Worm (Caenorhabditis elegans) whole organism, young adult: ENCODE data around the gene hrpa-1.

Source experiments
- B0261.1 ChIP-seq: sonication (generic microtip); optimal IDR thresholded peaks from 2 replicates; lab custom pipeline; 2016; ENCODE audit warnings: mild to moderate bottlenecking, missing genetic modification characterization, moderate library complexity, missing compliant biosample characterization
- C06A6.2 ChIP-seq: fragments of 200-800 bp; sonication (Bioruptor generic); conservative IDR thresholded peaks from 2 replicates; pipeline ENCODE4 v1.3.6; 2022; ENCODE audit warnings: missing genetic modification characterization, missing compliant biosample characterization
- F57A8.1 ChIP-seq: fragments of 200-800 bp; sonication (Bioruptor generic); optimal IDR thresholded peaks from 2 replicates; lab custom pipeline; 2018; ENCODE audit warnings: mild to moderate bottlenecking, missing genetic modification characterization, moderate library complexity, missing compliant biosample characterization
- K11D2.4 ChIP-seq: fragments of 200-800 bp; sonication (Bioruptor generic); IDR thresholded peaks from 2 replicates; pipeline ENCODE4 v1.3.6; 2022; ENCODE audit warnings: missing genetic modification reagents, missing genetic modification characterization, missing compliant biosample characterization
- T07F8.4 ChIP-seq: sonication (generic microtip); optimal IDR thresholded peaks from 2 replicates; lab custom pipeline; 2016; ENCODE audit warnings: mild to moderate bottlenecking, missing genetic modification characterization, moderate library complexity, missing compliant biosample characterization
- Y79H2A.3 ChIP-seq: fragments of 200-800 bp; sonication (Bioruptor generic); conservative IDR thresholded peaks from 2 replicates; pipeline ENCODE4 v1.3.6; 2022; ENCODE audit warnings: missing genetic modification reagents, missing genetic modification characterization, missing compliant biosample characterization
- Y95B8A.8 ChIP-seq: fragments of 200-800 bp; sonication (Bioruptor generic); IDR thresholded peaks from 2 replicates; pipeline ENCODE4 v1.3.6; 2022; ENCODE audit warnings: missing genetic modification reagents, missing genetic modification characterization, missing compliant biosample characterization
- ZK185.1 ChIP-seq: sonication (generic microtip); optimal IDR thresholded peaks from 2 replicates; lab custom pipeline; 2016; ENCODE audit warnings: mild to moderate bottlenecking, missing genetic modification characterization, missing compliant biosample characterization; ENCODE audit not compliant: poor library complexity, severe bottlenecking
- ama-1 ChIP-seq, 3 experiments: fragments of 150-350 bp in 1 of 3; sonication (generic microtip) in 2 of 3; optimal IDR thresholded peaks; 2 replicates each; lab custom pipeline; 2014 to 2018; ENCODE audit warnings: missing biosample characterization in 2 of 3, missing genetic modification characterization in 2 of 3, missing genetic modification reagents in 2 of 3
- aptf-2 ChIP-seq: fragments of 200-800 bp; sonication (Bioruptor generic); conservative IDR thresholded peaks from 2 replicates; pipeline ENCODE4 v1.3.6; 2022; ENCODE audit warnings: missing genetic modification reagents, missing genetic modification characterization, missing compliant biosample characterization
- aptf-3 ChIP-seq: fragments of 200-800 bp; sonication (Bioruptor generic); IDR thresholded peaks from 2 replicates; pipeline ENCODE4 v1.3.6; 2022; ENCODE audit warnings: missing genetic modification characterization, missing compliant biosample characterization
- athp-1 ChIP-seq: sonication (generic microtip); optimal IDR thresholded peaks from 2 replicates; lab custom pipeline; 2017; ENCODE audit warnings: mild to moderate bottlenecking, missing genetic modification characterization, missing compliant biosample characterization
- attf-3 ChIP-seq: fragments of 200-800 bp; sonication (Bioruptor generic); conservative IDR thresholded peaks from 2 replicates; pipeline ENCODE4 v1.3.6; 2022; ENCODE audit warnings: missing genetic modification reagents, missing genetic modification characterization, missing compliant biosample characterization
- bed-1 ChIP-seq: fragments of 200-800 bp; sonication (Bioruptor generic); IDR thresholded peaks from 2 replicates; pipeline ENCODE4 v1.3.6; 2022; ENCODE audit warnings: missing genetic modification reagents, missing genetic modification characterization, missing compliant biosample characterization
- bed-2 ChIP-seq: fragments of 200-800 bp; sonication (Bioruptor generic); IDR thresholded peaks from 2 replicates; pipeline ENCODE4 v1.3.6; 2022; ENCODE audit warnings: missing genetic modification reagents, missing genetic modification characterization, missing compliant biosample characterization
- ccch-3 ChIP-seq: fragments of 200-800 bp; sonication (Bioruptor generic); optimal IDR thresholded peaks from 2 replicates; lab custom pipeline; 2018; ENCODE audit warnings: mild to moderate bottlenecking, missing genetic modification characterization, missing compliant biosample characterization
- cebp-2 ChIP-seq: fragments of 200-800 bp; sonication (Bioruptor generic); IDR thresholded peaks from 2 replicates; pipeline ENCODE4 v1.3.6; 2022; ENCODE audit warnings: missing genetic modification characterization, missing compliant biosample characterization
- ceh-27 ChIP-seq: fragments of 200-800 bp; sonication (Bioruptor generic); optimal IDR thresholded peaks from 2 replicates; lab custom pipeline; 2018; ENCODE audit warnings: mild to moderate bottlenecking, missing genetic modification characterization, moderate library complexity, missing compliant biosample characterization
- ceh-40 ChIP-seq: fragments of 200-800 bp; sonication (Bioruptor generic); IDR thresholded peaks from 2 replicates; pipeline ENCODE4 v1.3.6; 2022; ENCODE audit warnings: missing genetic modification characterization, missing compliant biosample characterization
- chd-7 ChIP-seq: sonication (generic microtip); optimal IDR thresholded peaks from 2 replicates; lab custom pipeline; 2016; ENCODE audit warnings: mild to moderate bottlenecking, missing genetic modification characterization, moderate library complexity, missing compliant biosample characterization
- egl-44 ChIP-seq: fragments of 200-800 bp; sonication (Bioruptor generic); IDR thresholded peaks from 2 replicates; pipeline ENCODE4 v1.3.6; 2022; ENCODE audit warnings: missing genetic modification reagents, missing genetic modification characterization, missing compliant biosample characterization
- ekl-4 ChIP-seq: fragments of 200-800 bp; sonication (Bioruptor generic); IDR thresholded peaks from 2 replicates; pipeline ENCODE4 v1.3.6; 2022; ENCODE audit warnings: missing genetic modification reagents, missing genetic modification characterization, missing compliant biosample characterization
- hlh-12 ChIP-seq: sonication (generic microtip); optimal IDR thresholded peaks from 2 replicates; lab custom pipeline; 2016; ENCODE audit warnings: missing genetic modification characterization, missing compliant biosample characterization
- hlh-26 ChIP-seq: fragments of 200-800 bp; sonication (Bioruptor generic); conservative IDR thresholded peaks from 2 replicates; pipeline ENCODE4 v1.3.6; 2022; ENCODE audit warnings: missing genetic modification reagents, missing genetic modification characterization, missing compliant biosample characterization
- let-526 ChIP-seq: fragments of 200-800 bp; sonication (Bioruptor generic); IDR thresholded peaks from 2 replicates; pipeline ENCODE4 v1.3.6; 2022; ENCODE audit warnings: missing genetic modification reagents, missing genetic modification characterization, missing compliant biosample characterization
- lin-35 ChIP-seq, 3 experiments: fragments of 150-350 bp in 2 of 3; sonication (generic microtip) in 1 of 3; optimal IDR thresholded peaks; 2 replicates each; lab custom pipeline; 2014 to 2018; ENCODE audit warnings: missing biosample characterization in 3 of 3, missing genetic modification characterization in 3 of 3, missing genetic modification reagents in 3 of 3
- lin-54 ChIP-seq: fragments of 200-800 bp; sonication (Bioruptor generic); optimal IDR thresholded peaks from 2 replicates; lab custom pipeline; 2018; ENCODE audit warnings: mild to moderate bottlenecking, missing genetic modification characterization, missing compliant biosample characterization
- lsy-27 ChIP-seq: sonication (generic microtip); optimal IDR thresholded peaks from 2 replicates; lab custom pipeline; 2017; ENCODE audit warnings: missing genetic modification characterization, mild to moderate bottlenecking, missing compliant biosample characterization, antibody characterized with exemption, missing genotype, borderline replicate concordance; ENCODE audit not compliant: insufficient read depth
- mcd-1 ChIP-seq: fragments of 200-800 bp; sonication (Bioruptor generic); IDR thresholded peaks from 2 replicates; pipeline ENCODE4 v1.3.6; 2022; ENCODE audit warnings: missing genetic modification reagents, missing genetic modification characterization, missing compliant biosample characterization
- mel-28 ChIP-seq: sonication (generic microtip); optimal IDR thresholded peaks from 2 replicates; lab custom pipeline; 2016; ENCODE audit warnings: borderline replicate concordance, mild to moderate bottlenecking, missing genetic modification characterization, missing compliant biosample characterization
- mes-4 ChIP-seq: sonication (generic microtip); optimal IDR thresholded peaks from 2 replicates; lab custom pipeline; 2016; ENCODE audit warnings: missing genotype, missing genetic modification characterization, missing compliant biosample characterization
- mxl-1 ChIP-seq: sonication (generic microtip); optimal IDR thresholded peaks from 2 replicates; lab custom pipeline; 2016; ENCODE audit warnings: missing genetic modification characterization, missing compliant biosample characterization
- pbrm-1 ChIP-seq: fragments of 200-800 bp; sonication (Bioruptor generic); IDR thresholded peaks from 2 replicates; pipeline ENCODE4 v1.3.6; 2022; ENCODE audit warnings: missing genetic modification reagents, missing genetic modification characterization, missing compliant biosample characterization
- rcor-1 ChIP-seq: fragments of 200-800 bp; sonication (Bioruptor generic); IDR thresholded peaks from 2 replicates; pipeline ENCODE4 v1.3.6; 2022; ENCODE audit warnings: missing genetic modification reagents, missing genetic modification characterization, missing compliant biosample characterization
- repo-1 ChIP-seq: sonication (generic microtip); optimal IDR thresholded peaks from 2 replicates; lab custom pipeline; 2017; ENCODE audit warnings: mild to moderate bottlenecking, missing genetic modification characterization, missing compliant biosample characterization
- rpc-1 ChIP-seq, 2 experiments: fragments of 150-350 bp in 1 of 2; sonication (generic microtip) in 1 of 2; optimal IDR thresholded peaks; 2 replicates each; lab custom pipeline; 2014 to 2018; ENCODE audit warnings: missing biosample characterization in 1 of 2, missing genetic modification characterization in 1 of 2, missing genetic modification reagents in 1 of 2, missing genotype in 1 of 2
- sea-2 ChIP-seq: fragments of 200-800 bp; sonication (Bioruptor generic); IDR thresholded peaks from 2 replicates; pipeline ENCODE4 v1.3.6; 2022; ENCODE audit warnings: missing genetic modification characterization, missing compliant biosample characterization
- snpc-1.3 ChIP-seq: sonication (generic microtip); optimal IDR thresholded peaks from 2 replicates; lab custom pipeline; 2017; ENCODE audit warnings: missing genetic modification characterization, mild to moderate bottlenecking, missing compliant biosample characterization, antibody characterized with exemption, moderate library complexity, missing genotype, missing genetic modification reagents; ENCODE audit not compliant: insufficient read depth
- snpc-3.4 ChIP-seq: sonication (generic microtip); optimal IDR thresholded peaks from 2 replicates; lab custom pipeline; 2017; ENCODE audit warnings: missing genetic modification characterization, mild to moderate bottlenecking, missing compliant biosample characterization, antibody characterized with exemption, moderate library complexity, missing genotype, missing genetic modification reagents
- somi-1 ChIP-seq: fragments of 200-800 bp; sonication (Bioruptor generic); optimal IDR thresholded peaks from 2 replicates; lab custom pipeline; 2018; ENCODE audit warnings: mild to moderate bottlenecking, missing genetic modification characterization, missing compliant biosample characterization
- sptf-2 ChIP-seq: fragments of 200-800 bp; sonication (Bioruptor generic); optimal IDR thresholded peaks from 2 replicates; lab custom pipeline; 2018; ENCODE audit warnings: mild to moderate bottlenecking, missing genetic modification characterization, missing compliant biosample characterization
- unc-130 ChIP-seq: sonication (generic microtip); optimal IDR thresholded peaks from 2 replicates; lab custom pipeline; 2016; ENCODE audit warnings: missing genetic modification reagents, missing genetic modification characterization, missing compliant biosample characterization
- zim-3 ChIP-seq: sonication (generic microtip); optimal IDR thresholded peaks from 2 replicates; lab custom pipeline; 2017; ENCODE audit warnings: mild to moderate bottlenecking, missing genetic modification characterization, moderate library complexity, missing compliant biosample characterization
- ztf-25 ChIP-seq: fragments of 200-800 bp; sonication (Bioruptor generic); IDR thresholded peaks from 2 replicates; pipeline ENCODE4 v1.3.6; 2022; ENCODE audit warnings: missing genetic modification reagents, missing genetic modification characterization, missing compliant biosample characterization

Gene hrpa-1

DNA sequence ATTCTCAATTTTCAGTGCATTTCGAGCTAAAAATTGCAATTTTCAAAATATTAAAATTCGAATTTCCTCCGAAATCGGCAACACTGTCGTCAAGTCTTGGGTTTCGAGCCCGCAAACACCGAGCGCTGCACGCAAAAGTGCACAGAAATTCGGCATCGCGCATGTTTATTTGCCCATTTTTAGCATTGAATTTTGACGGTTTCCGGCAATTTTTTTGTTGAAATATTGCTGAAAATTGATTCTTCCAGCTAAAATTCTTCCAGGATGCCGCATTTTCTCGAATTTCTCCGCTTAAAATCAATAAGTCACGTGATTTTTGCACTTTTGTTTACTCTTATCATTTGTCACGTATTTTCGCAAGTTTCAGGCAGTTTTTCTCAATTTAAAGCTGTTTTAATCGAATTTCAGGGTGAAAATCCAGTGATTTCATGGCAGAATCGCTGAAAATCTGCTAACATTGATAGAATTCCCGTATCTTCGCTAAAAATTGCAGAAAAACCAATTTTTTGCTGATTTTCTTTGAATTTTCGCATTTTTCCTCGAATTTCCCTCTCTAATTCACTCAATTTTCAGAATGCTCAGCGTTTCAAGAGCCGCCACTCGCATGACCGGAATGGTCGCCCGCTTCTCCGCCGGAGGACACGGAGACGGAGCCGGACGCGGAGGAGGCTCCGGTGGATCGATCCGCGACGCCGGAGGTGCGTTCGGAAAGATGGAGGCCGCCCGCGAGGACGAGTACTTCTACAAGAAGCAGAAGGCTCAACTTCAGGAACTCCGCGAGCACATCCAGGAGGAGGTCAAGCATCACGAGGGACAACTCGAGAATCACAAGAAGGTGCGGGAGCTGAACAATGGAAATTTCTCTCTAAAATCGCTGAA, 46.9 kb upstream of the hrpa-1 start, which contains the start of gene mai-2 (continued):
- TF ChIP-seq T07F8.4 (tag; lab: Kevin White, UChicago), result no peak
- no peak for TF ChIP-seq F57A8.1 (GFP tag; lab: Kevin White, UChicago)
- TF ChIP-seq ekl-4 (GFP tag; lab: Robert Waterston, UW), result 0 out of 2 replicates have a peak, but pooled peaks have one; percentile 23
- peak; percentile 67 for TF ChIP-seq ama-1 (optimal IDR thresholded peaks at IDR 0.05; lab: Kevin White, UChicago)
- TF ChIP-seq ama-1 (GFP tag; optimal IDR thresholded peaks at IDR 0.05; lab: Kevin White, UChicago), result no peak
- TF ChIP-seq mcd-1 (GFP tag; lab: Robert Waterston, UW), result peak; percentile 52
- peak; percentile 56; the same call in 1 of the 2 replicates for TF ChIP-seq pbrm-1 (GFP tag; lab: Robert Waterston, UW)
- TF ChIP-seq attf-3 (GFP tag; lab: Robert Waterston, UW), result 0 out of 2 replicates have a peak, but pooled peaks have one; percentile 10
- 0 out of 2 replicates have a peak, but pooled peaks have one; percentile 9 for TF ChIP-seq let-526 (GFP tag; lab: Robert Waterston, UW)
- peak; percentile 20 for TF ChIP-seq ceh-27
- peak; percentile 61 for TF ChIP-seq lin-54

DNA sequence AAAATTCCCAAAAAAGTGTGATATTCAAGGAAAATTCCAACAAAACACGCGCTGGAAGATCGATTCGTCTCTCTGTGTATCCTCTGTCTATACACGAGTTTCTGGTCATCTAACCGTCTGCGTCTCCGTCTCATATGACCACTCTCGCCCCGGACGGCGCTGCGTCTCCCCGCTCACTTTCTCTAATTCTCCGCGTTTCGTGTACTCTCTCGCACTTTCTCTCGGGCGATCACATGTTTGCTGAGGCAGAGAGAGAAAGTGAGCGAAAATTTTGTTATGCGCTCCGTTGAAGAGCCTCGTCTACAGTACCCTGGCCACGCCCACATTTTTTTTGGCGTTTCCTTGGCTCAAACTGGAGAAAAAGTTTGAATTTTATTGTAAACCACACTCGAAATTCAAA, 45.9 kb upstream of the hrpa-1 start:
- TF ChIP-seq repo-1 (tag; lab: Kevin White, UChicago), result peak; percentile 64
- no peak for TF ChIP-seq ztf-25 (GFP tag; lab: Robert Waterston, UW)
- no peak for TF ChIP-seq mel-28 (tag; lab: Kevin White, UChicago)
- peak; percentile 66 for TF ChIP-seq chd-7 (tag; lab: Kevin White, UChicago)
- TF ChIP-seq rcor-1 (GFP tag; lab: Robert Waterston, UW), result peak; percentile 63
- TF ChIP-seq snpc-3.4 (tag; lab: Kevin White, UChicago), result no peak
- no peak for TF ChIP-seq unc-130 (GFP tag; lab: Kevin White, UChicago)
- TF ChIP-seq ceh-27, result peak; percentile 83
- no peak for TF ChIP-seq bed-2
- TF ChIP-seq ceh-40, result no peak
- no peak for TF ChIP-seq snpc-1.3 (tag; lab: Kevin White, UChicago)
- TF ChIP-seq hlh-26, result no peak
- TF ChIP-seq lsy-27 (tag; lab: Kevin White, UChicago), result no peak
- TF ChIP-seq lin-35 (GFP tag; optimal IDR thresholded peaks at IDR 0.05; lab: Kevin White, UChicago), result peak in 1 of 3 experiments; percentile 65
- no peak for TF ChIP-seq zim-3
- peak; percentile 39 for TF ChIP-seq athp-1 (tag; lab: Kevin White, UChicago)
- TF ChIP-seq C06A6.2 (GFP tag; lab: Robert Waterston, UW), result peak; percentile 66
- peak; percentile 46 for TF ChIP-seq ZK185.1
- TF ChIP-seq bed-1 (GFP tag; lab: Robert Waterston, UW), result no peak
- no peak for TF ChIP-seq mxl-1
- no peak for TF ChIP-seq aptf-2 (GFP tag; lab: Robert Waterston, UW)
- no peak for TF ChIP-seq rpc-1 (optimal IDR thresholded peaks at IDR 0.05; lab: Kevin White, UChicago)
- TF ChIP-seq rpc-1 (tag; optimal IDR thresholded peaks at IDR 0.05; lab: Kevin White, UChicago), result no peak
- peak; percentile 85 for TF ChIP-seq K11D2.4 (GFP tag; lab: Robert Waterston, UW)
- no peak for TF ChIP-seq sea-2
- TF ChIP-seq cebp-2, result no peak
- TF ChIP-seq Y95B8A.8 (GFP tag; lab: Robert Waterston, UW), result no peak
- no peak for TF ChIP-seq sptf-2 (GFP tag; lab: Kevin White, UChicago)
- 0 out of 2 replicates have a peak, but pooled peaks have one; percentile 58 for TF ChIP-seq egl-44 (GFP tag; lab: Robert Waterston, UW)
- no peak for TF ChIP-seq aptf-3 (GFP tag; lab: Robert Waterston, UW)
- no peak for TF ChIP-seq hlh-12 (tag; lab: Kevin White, UChicago)
- no peak for TF ChIP-seq ccch-3 (GFP tag; lab: Kevin White, UChicago)
- peak; percentile 61 for TF ChIP-seq somi-1 (GFP tag; lab: Kevin White, UChicago)
- TF ChIP-seq Y79H2A.3 (GFP tag; lab: Robert Waterston, UW), result no peak
- TF ChIP-seq mes-4 (tag; lab: Kevin White, UChicago), result no peak
- no peak for TF ChIP-seq B0261.1
